Worm (Caenorhabditis elegans) whole organism, L2 larva: Measurements from ENCODE around the gene F47B10.3.

Experiments
- ceh-82 ChIP-seq: fragments of 150-350 bp; optimal IDR thresholded peaks from 2 replicates; lab custom pipeline; 2014; ENCODE audit warnings: missing biosample characterization, missing genetic modification characterization
- elt-3 ChIP-seq: sonication (generic microtip); optimal IDR thresholded peaks from 2 replicates; lab custom pipeline; 2017; ENCODE audit warnings: missing biosample characterization, missing genetic modification characterization
- unc-62 ChIP-seq: fragments of 150-350 bp; optimal IDR thresholded peaks from 2 replicates; lab custom pipeline; 2014; ENCODE audit warnings: missing biosample characterization, missing genetic modification reagents, missing genetic modification characterization

DNA sequence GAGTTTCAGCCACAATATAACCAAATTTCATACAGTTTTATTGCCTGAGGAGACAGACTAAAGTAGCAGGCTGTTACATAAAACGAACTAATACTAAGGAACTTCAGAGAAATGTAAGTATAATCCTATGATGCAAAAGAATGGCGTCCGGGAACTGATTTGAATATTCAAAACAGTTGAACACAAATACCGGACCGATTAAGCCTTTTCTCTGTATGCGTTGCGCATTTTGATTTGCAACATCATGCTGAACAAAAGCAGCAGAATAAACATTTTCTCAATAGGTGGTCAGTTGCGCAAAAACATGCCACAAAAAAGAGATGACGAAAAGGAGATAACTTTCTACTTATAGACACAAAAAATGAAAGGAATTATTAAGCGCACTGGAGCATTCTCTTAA, 32.0 kb downstream of the F47B10.3 start:
- TF ChIP-seq elt-3 (no peak), ceh-82 (tag; lab: Kevin White, UChicago) (no peak), unc-62 (GFP tag; lab: Kevin White, UChicago) (no peak)
